Fruit fly (Drosophila melanogaster): Measurements from ENCODE around the gene Cpr76Bd.

Cpr76Bd gene

DNA sequence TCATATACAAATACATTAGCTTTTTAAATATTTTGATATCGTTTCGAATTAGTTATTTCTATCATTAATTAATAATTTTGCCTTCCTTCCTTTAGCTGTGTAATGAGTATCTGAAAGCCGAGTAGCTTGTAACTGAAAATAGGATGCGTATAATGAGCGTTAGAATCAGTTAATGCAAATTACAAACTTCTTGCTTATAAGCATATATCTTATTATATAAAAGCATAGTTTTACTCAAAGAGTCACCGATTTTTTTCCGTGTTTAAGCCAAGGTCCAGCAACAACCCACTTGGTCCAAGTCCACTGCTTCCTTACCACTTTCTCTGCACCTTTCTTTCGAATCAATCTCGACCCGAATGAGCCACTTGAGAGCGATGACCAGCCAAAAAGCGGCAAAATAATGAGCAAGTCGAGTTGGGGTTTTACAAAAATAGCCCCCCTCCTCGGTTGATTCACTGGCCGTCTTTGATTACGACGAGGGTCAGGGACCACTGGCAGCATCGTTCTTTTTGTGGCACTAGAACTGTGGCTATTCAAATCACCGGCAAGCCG is 23.4 kb downstream of the Cpr76Bd start:
- TF ChIP-seq vnd (GFP tag; IDR thresholded peaks at IDR 0.05; ENCODE audit: partially characterized antibody) = no peak
- peak; percentile 44 for TF ChIP-seq Blimp-1 (GFP tag; optimal IDR thresholded peaks at IDR 0.05)
- peak; percentile 2 for TF ChIP-seq Nf-YB (GFP tag; optimal IDR thresholded peaks at IDR 0.05)
- TF ChIP-seq zf30C (GFP tag; optimal IDR thresholded peaks at IDR 0.05) = peak; percentile 20
- peak in 1 of 3 experiments; percentile 14 for TF ChIP-seq lola (GFP tag; optimal IDR thresholded peaks at IDR 0.05)
- peak; percentile 50 for TF ChIP-seq sens (GFP tag)

DNA sequence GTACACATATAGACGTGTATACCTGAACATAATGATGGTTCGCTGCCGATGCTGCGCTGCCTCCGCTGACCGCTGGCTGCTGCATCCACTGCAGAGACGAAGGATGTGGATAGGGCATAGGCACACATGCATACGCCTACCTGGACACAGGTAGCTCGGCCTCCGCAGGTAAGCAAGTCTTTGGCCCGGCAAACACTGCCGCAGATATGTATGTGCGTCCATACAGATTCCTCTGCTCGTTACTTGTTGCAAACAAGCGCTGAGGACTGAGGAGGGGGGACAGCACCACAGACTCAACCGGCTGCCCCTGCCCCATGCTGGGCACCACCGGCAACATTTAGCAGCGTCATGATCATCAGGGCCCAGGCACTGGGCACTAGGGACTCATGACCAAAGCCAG is 24.2 kb downstream of the Cpr76Bd start:
- TF ChIP-seq ara (GFP tag; IDR thresholded peaks at IDR 0.05) = peak; percentile 28; the same call in 1 of the 2 replicates
- TF ChIP-seq Oli (tag; optimal IDR thresholded peaks at IDR 0.05) = no peak
- TF ChIP-seq vfl (GFP tag; optimal IDR thresholded peaks at IDR 0.05) = peak; percentile 46
- TF ChIP-seq pros (GFP tag; optimal IDR thresholded peaks at IDR 0.05) = peak; percentile 52
- peak; percentile 44 for TF ChIP-seq CG10543 (GFP tag; optimal IDR thresholded peaks at IDR 0.05)
- peak; percentile 40; the same call in 1 of the 2 replicates for TF ChIP-seq crol (GFP tag; IDR thresholded peaks at IDR 0.05)
- TF ChIP-seq Lpt (GFP tag; optimal IDR thresholded peaks at IDR 0.05) = peak; percentile 42
- TF ChIP-seq Med (GFP tag) = peak; percentile 54
- TF ChIP-seq CG6175 (GFP tag; IDR thresholded peaks at IDR 0.05) = 0 out of 3 replicates have a peak, but pooled peaks have one; percentile 21
- peak; percentile 57 for TF ChIP-seq CG15479 (GFP tag; optimal IDR thresholded peaks at IDR 0.05)
- peak; percentile 95 for TF ChIP-seq kni (GFP tag; optimal IDR thresholded peaks at IDR 0.05)
- TF ChIP-seq CG34422 (GFP tag; IDR thresholded peaks at IDR 0.05) = no peak
- peak; percentile 11; the same call in 1 of the 2 replicates for TF ChIP-seq vvl (GFP tag; IDR thresholded peaks at IDR 0.05)
- peak; percentile 30; the same call in 1 of the 3 replicates for TF ChIP-seq CG2199 (GFP tag; IDR thresholded peaks at IDR 0.05)
- no peak for TF ChIP-seq gcm (GFP tag; optimal IDR thresholded peaks at IDR 0.05)
- TF ChIP-seq amos (GFP tag; IDR thresholded peaks at IDR 0.05; ENCODE audit: partially characterized antibody) = 0 out of 2 replicates have a peak, but pooled peaks have one; percentile 8
- TF ChIP-seq Taf1 (GFP tag; IDR thresholded peaks at IDR 0.05) = no peak
- peak; percentile 39 for TF ChIP-seq D (optimal IDR thresholded peaks at IDR 0.05)
- no peak for TF ChIP-seq D (GFP tag; optimal IDR thresholded peaks at IDR 0.05)
- TF ChIP-seq cg (GFP tag; optimal IDR thresholded peaks at IDR 0.05) = peak; percentile 59
- TF ChIP-seq zen (tag; optimal IDR thresholded peaks at IDR 0.05) = peak; percentile 46
- TF ChIP-seq Opbp (GFP tag; IDR thresholded peaks at IDR 0.05; ENCODE audit: partially characterized antibody) = 0 out of 3 replicates have a peak, but pooled peaks have one; percentile 25

DNA sequence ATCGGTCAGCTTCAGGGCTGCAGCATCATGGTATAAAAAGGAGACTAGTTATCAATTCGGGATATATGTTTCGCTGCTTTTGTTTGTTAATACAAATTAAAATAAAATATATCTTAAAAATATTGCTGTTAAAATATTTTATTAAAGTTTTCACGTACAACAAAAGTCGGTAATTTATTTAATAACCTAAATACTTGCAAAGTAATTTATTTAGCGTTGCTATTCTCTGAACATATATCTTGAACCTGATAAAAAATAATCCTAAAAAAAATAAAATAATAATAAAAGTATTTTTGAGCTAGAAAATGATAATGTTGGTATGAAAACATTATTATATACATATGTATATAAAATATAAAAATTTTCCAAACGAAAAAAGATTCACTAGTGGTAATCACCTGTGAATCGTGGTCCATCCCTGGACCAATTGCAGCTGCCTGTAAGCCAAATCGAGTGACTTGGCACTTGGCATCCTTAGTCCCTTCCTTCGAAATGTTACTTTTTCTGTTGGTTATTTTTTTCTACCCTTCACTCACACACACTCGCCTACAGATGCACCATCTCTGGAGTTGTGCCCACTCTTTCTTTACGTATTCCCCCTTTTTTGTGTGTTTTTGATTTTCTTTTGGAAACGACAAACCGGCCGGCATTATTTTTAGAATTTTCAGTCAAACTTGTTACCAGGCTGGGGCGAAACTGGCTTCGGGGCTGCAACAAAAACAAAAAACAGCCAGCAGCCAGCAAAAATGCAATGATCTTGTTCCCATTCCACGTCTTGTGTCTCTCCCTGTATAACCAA is 24.9 kb downstream of the Cpr76Bd start:
- no peak for TF ChIP-seq Chrac-16 (GFP tag; optimal IDR thresholded peaks at IDR 0.05)
- no peak for TF ChIP-seq schlank (tag; optimal IDR thresholded peaks at IDR 0.05)
- TF ChIP-seq CG7745 (tag; optimal IDR thresholded peaks at IDR 0.05) = no peak
- peak; percentile 51 for TF ChIP-seq CG8924 (tag; optimal IDR thresholded peaks at IDR 0.05)
- no peak for TF ChIP-seq Lhr (GFP tag; optimal IDR thresholded peaks at IDR 0.05)
- peak; percentile 38 for TF ChIP-seq D19A (tag; optimal IDR thresholded peaks at IDR 0.05)
- peak; percentile 65 for TF ChIP-seq CG2712 (tag; optimal IDR thresholded peaks at IDR 0.05)
- peak; percentile 58 for TF ChIP-seq gsb-n (tag; optimal IDR thresholded peaks at IDR 0.05)
- TF ChIP-seq sug (tag; optimal IDR thresholded peaks at IDR 0.05) = no peak
- TF ChIP-seq Stat92E (GFP tag; optimal IDR thresholded peaks at IDR 0.05) = peak in 1 of 3 experiments; percentile 9
- peak; percentile 47 for TF ChIP-seq Nf-YB (GFP tag; optimal IDR thresholded peaks at IDR 0.05)
- TF ChIP-seq CG14710 (tag; optimal IDR thresholded peaks at IDR 0.05) = peak; percentile 63
- TF ChIP-seq Spps (tag; optimal IDR thresholded peaks at IDR 0.05) = no peak
- no peak for TF ChIP-seq CG32772 (GFP tag; IDR thresholded peaks at IDR 0.05)
- TF ChIP-seq CG14441 (GFP tag; IDR thresholded peaks at IDR 0.05) = no peak
- peak; percentile 81 for TF ChIP-seq CG33557 (GFP tag; optimal IDR thresholded peaks at IDR 0.05)
- peak; percentile 71 for TF ChIP-seq nom (GFP tag; optimal IDR thresholded peaks at IDR 0.05)
- peak; percentile 64 for TF ChIP-seq CG17829 (tag; optimal IDR thresholded peaks at IDR 0.05)
